Fruit fly (Drosophila melanogaster): ENCODE measurements around the gene Nubp2.

DNA sequence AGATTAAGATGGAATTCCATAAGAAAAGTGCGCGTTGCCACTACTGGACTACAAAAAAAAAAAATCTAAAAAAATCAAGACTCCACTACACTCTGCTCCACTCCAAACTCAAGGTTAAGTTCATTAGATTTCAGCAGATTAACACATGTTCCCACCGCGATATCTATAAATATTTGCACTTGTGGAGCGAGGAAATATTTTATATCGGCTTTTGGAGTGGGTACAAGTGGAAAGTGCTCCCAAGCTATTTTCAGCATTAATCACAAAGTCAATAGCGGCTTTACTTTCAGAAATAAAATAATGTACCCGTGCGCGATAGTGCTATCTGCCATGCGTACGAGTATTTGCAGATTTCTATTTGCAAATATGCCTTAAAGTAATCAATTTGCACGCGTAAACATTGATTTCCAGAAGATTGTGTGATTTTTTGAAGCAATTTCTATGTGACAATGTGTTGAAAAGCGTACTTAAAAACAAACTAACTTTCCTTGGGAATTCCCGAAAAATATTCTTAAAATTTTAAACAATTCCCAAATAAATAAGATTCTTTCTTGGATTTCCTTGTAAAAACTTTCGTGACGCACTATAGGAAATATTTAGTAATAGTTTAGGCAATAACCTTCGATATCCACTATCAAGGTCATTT is 11.4 kb downstream of the Nubp2 start:
- no peak for TF ChIP-seq CG10366 (GFP tag; IDR thresholded peaks at IDR 0.05)
- TF ChIP-seq lilli (GFP tag; optimal IDR thresholded peaks at IDR 0.05), result no peak
- no peak for TF ChIP-seq H15 (GFP tag; IDR thresholded peaks at IDR 0.05)
- no peak for TF ChIP-seq Max (GFP tag; optimal IDR thresholded peaks at IDR 0.05)
- no peak for TF ChIP-seq eyg (GFP tag; optimal IDR thresholded peaks at IDR 0.05)
- no peak for TF ChIP-seq al (GFP tag; IDR thresholded peaks at IDR 0.05)
- no peak for TF ChIP-seq toy (GFP tag; IDR thresholded peaks at IDR 0.05)
- TF ChIP-seq br (optimal IDR thresholded peaks at IDR 0.05), result no peak
- no peak for TF ChIP-seq hth (optimal IDR thresholded peaks at IDR 0.05)
- no peak for TF ChIP-seq CG9817 (tag; optimal IDR thresholded peaks at IDR 0.05)
- no peak for TF ChIP-seq ftz-f1 (GFP tag; optimal IDR thresholded peaks at IDR 0.05)
- TF ChIP-seq Ada2b (GFP tag; IDR thresholded peaks at IDR 0.05), result no peak

All from whole organism, embryonic.